Worm (Caenorhabditis elegans) whole organism, L2 larva: ENCODE data around the gene srx-50.

Experiments used
- ZK546.5 ChIP-seq: sonication (generic microtip); optimal IDR thresholded peaks from 2 replicates; lab custom pipeline; 2017; ENCODE audit warnings: missing biosample characterization, missing genetic modification characterization
- egl-27 ChIP-seq: sonication (generic microtip); optimal IDR thresholded peaks from 3 replicates; lab custom pipeline; 2017; ENCODE audit warnings: missing biosample characterization, missing genetic modification reagents, missing genetic modification characterization
- lin-39 ChIP-seq: fragments of 150-350 bp; optimal IDR thresholded peaks from 2 replicates; lab custom pipeline; 2014; ENCODE audit warnings: missing biosample characterization, missing genetic modification reagents, missing genetic modification characterization
- lsy-2 ChIP-seq, 2 experiments: fragments of 150-350 bp in 1 of 2; sonication (generic microtip) in 1 of 2; optimal IDR thresholded peaks; 2 replicates each; lab custom pipeline; 2014 to 2017; ENCODE audit warnings: missing biosample characterization in 2 of 2, missing genetic modification characterization in 2 of 2
- nhr-11 ChIP-seq: fragments of 150-350 bp; optimal IDR thresholded peaks from 2 replicates; lab custom pipeline; 2014; ENCODE audit warnings: missing biosample characterization, missing genetic modification characterization
- nhr-12 ChIP-seq: fragments of 150-350 bp; optimal IDR thresholded peaks from 2 replicates; lab custom pipeline; 2014; ENCODE audit warnings: missing biosample characterization, missing genetic modification characterization
- nhr-129 ChIP-seq: fragments of 150-350 bp; optimal IDR thresholded peaks from 2 replicates; lab custom pipeline; 2014; ENCODE audit warnings: missing biosample characterization, missing genetic modification characterization
- nhr-21 ChIP-seq: fragments of 150-350 bp; optimal IDR thresholded peaks from 2 replicates; lab custom pipeline; 2014; ENCODE audit warnings: missing biosample characterization, missing genetic modification characterization
- nhr-23 ChIP-seq: fragments of 150-350 bp; optimal IDR thresholded peaks from 2 replicates; lab custom pipeline; 2014; ENCODE audit warnings: missing biosample characterization, missing genetic modification reagents, missing genetic modification characterization
- nhr-237 ChIP-seq: fragments of 150-350 bp; optimal IDR thresholded peaks from 2 replicates; lab custom pipeline; 2014; ENCODE audit warnings: missing biosample characterization, missing genetic modification characterization
- unc-39 ChIP-seq: fragments of 150-350 bp; optimal IDR thresholded peaks from 2 replicates; lab custom pipeline; 2014; ENCODE audit warnings: missing biosample characterization, missing genetic modification characterization
- unc-62 ChIP-seq: fragments of 150-350 bp; optimal IDR thresholded peaks from 2 replicates; lab custom pipeline; 2014; ENCODE audit warnings: missing biosample characterization, missing genetic modification reagents, missing genetic modification characterization
- ztf-11 ChIP-seq: sonication (generic microtip); optimal IDR thresholded peaks from 2 replicates; lab custom pipeline; 2017; ENCODE audit warnings: missing biosample characterization, missing genetic modification characterization
- ztf-4 ChIP-seq: fragments of 150-350 bp; optimal IDR thresholded peaks from 2 replicates; lab custom pipeline; 2014; ENCODE audit warnings: missing biosample characterization, missing genetic modification characterization

DNA sequence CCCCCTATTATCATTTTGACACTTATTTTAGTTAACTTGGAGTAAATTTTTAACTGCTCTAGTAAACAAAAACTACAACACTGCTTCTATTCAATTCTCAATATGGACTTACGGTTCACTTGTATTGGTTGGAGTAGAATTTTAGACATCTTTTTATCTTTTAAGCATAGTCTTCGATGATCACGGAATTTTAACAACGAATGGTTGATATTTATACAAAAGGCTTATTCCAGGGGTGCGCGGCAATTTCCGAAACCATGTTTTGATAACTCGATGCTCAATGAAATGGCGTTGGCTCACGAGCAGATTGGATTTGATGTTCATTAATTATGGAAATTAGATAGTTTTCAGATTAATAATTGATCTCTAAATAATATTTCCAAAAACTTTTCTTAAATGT lies 14.3 kb upstream of the srx-50 start:
- TF ChIP-seq lin-39 (tag; lab: Kevin White, UChicago), result no peak
- no peak for TF ChIP-seq nhr-21 (tag; lab: Kevin White, UChicago)
- no peak for TF ChIP-seq ztf-11
- TF ChIP-seq ztf-4 (tag; lab: Kevin White, UChicago), result no peak
- TF ChIP-seq lsy-2 (tag; optimal IDR thresholded peaks at IDR 0.05; lab: Kevin White, UChicago), result no peak
- TF ChIP-seq nhr-11 (tag; lab: Kevin White, UChicago), result no peak
- TF ChIP-seq unc-39 (tag; lab: Kevin White, UChicago), result no peak
- no peak for TF ChIP-seq nhr-237
- no peak for TF ChIP-seq unc-62 (GFP tag; lab: Kevin White, UChicago)
- no peak for TF ChIP-seq ZK546.5 (tag; lab: Kevin White, UChicago)
- no peak for TF ChIP-seq nhr-12 (tag; lab: Kevin White, UChicago)
- no peak for TF ChIP-seq nhr-23 (tag; lab: Kevin White, UChicago)
- TF ChIP-seq nhr-129 (tag; lab: Kevin White, UChicago), result no peak
- no peak for TF ChIP-seq egl-27
